Worm (Caenorhabditis elegans) whole organism, midembryonic: ENCODE data around the gene K09E3.7.

ENCODE experiments used
- flt-1 ChIP-seq: fragments of 200-800 bp; sonication (Bioruptor generic); IDR thresholded peaks from 2 replicates; pipeline ENCODE4 v1.3.6; 2022; ENCODE audit warnings: missing genetic modification characterization, missing compliant biosample characterization
- med-1 ChIP-seq: sonication (generic microtip); optimal IDR thresholded peaks from 2 replicates; lab custom pipeline; 2017; ENCODE audit warnings: missing genetic modification characterization, mild to moderate bottlenecking, missing compliant biosample characterization, antibody characterized with exemption, missing genetic modification reagents; ENCODE audit not compliant: insufficient read depth
- tab-1 ChIP-seq: fragments of 200-800 bp; sonication (Bioruptor generic); IDR thresholded peaks from 2 replicates; pipeline ENCODE4 v1.3.6; 2022; ENCODE audit warnings: missing genetic modification characterization, missing compliant biosample characterization
- ztf-29 ChIP-seq: fragments of 200-800 bp; sonication (Bioruptor generic); IDR thresholded peaks from 2 replicates; pipeline ENCODE4 v1.3.6; 2022; ENCODE audit warnings: missing genetic modification reagents, missing genetic modification characterization, missing compliant biosample characterization

DNA sequence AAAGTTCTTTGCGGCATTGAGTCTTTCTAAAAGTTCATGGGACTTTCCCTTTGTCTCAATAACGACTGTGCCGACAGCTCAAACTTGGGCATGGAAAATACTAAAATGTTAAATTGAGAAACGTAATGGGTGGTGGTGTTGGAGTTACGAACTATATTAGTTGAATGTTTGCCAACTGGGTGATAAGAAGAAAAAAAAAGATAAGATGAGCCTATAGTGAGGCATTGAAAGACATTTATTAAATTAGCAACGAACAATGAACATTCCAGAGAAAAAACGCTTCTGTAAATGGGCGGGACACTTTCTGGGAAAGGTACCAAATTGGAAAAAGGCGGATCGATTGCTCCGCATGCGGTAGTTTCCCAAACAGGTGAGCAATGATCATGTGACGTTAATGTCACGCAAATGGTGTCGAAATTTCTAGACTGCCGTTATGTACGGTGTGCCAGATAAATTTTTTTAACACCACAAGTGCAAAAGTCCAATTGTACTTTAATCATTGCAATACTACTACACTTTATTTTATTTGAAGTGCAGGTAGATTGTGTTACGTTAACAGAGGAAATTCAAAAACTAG, 5.0 kb upstream of the K09E3.7 start:
- TF ChIP-seq flt-1 = no peak
- TF ChIP-seq ztf-29 (GFP tag; lab: Robert Waterston, UW) = no peak
- no peak for TF ChIP-seq med-1 (GFP tag; lab: Kevin White, UChicago)
- TF ChIP-seq tab-1 (GFP tag; lab: Robert Waterston, UW) = no peak
